Fruit fly (Drosophila melanogaster) whole organism, pupa: Measurements from ENCODE around the gene Alms1b.

ENCODE experiments used
- CG10348 ChIP-seq: fragments of 200-800 bp; sonication (Bioruptor generic); IDR thresholded peaks from 2 replicates; pipeline ENCODE4 v1.3.6; 2022; ENCODE audit warnings: missing biosample characterization, missing genetic modification characterization
- CG13204 ChIP-seq: fragments of 200-800 bp; sonication (Bioruptor generic); optimal IDR thresholded peaks from 2 replicates; lab custom pipeline; 2018; ENCODE audit warnings: missing biosample characterization, mild to moderate bottlenecking, missing genetic modification characterization, moderate library complexity
- CG32121 ChIP-seq: fragments of 200-800 bp; sonication (Bioruptor generic); IDR thresholded peaks from 2 replicates; pipeline ENCODE4 v1.3.6; 2022; ENCODE audit warnings: missing biosample characterization, missing genetic modification characterization
- CG8301 ChIP-seq: fragments of 200-800 bp; sonication (Bioruptor generic); optimal IDR thresholded peaks from 2 replicates; lab custom pipeline; 2018; ENCODE audit warnings: missing biosample characterization, mild to moderate bottlenecking, missing genetic modification characterization
- fd96Ca ChIP-seq: fragments of 200-800 bp; sonication (Bioruptor generic); IDR thresholded peaks from 3 replicates; pipeline ENCODE4 v1.3.6; 2022; ENCODE audit warnings: missing biosample characterization, missing genetic modification characterization
- gl ChIP-seq: fragments of 200-800 bp; sonication (Bioruptor generic); optimal IDR thresholded peaks from 2 replicates; lab custom pipeline; 2018; ENCODE audit warnings: missing biosample characterization, mild to moderate bottlenecking, missing genetic modification characterization

- TF ChIP-seq CG8301 (no peak), CG32121 (no peak), fd96Ca (GFP tag; lab: Robert Waterston, UW) (no peak), CG10348 (GFP tag; lab: Robert Waterston, UW) (no peak), gl (tag; lab: Kevin White, UChicago) (no peak), CG13204 (no peak)
Measured at dm6 chrX:4644768-4645167, 14.0 kb upstream of the Alms1b start, which contains the start of gene CG3062.
